Worm (Caenorhabditis elegans): ENCODE results near the gene T14F9.2.

Gene T14F9.2

DNA sequence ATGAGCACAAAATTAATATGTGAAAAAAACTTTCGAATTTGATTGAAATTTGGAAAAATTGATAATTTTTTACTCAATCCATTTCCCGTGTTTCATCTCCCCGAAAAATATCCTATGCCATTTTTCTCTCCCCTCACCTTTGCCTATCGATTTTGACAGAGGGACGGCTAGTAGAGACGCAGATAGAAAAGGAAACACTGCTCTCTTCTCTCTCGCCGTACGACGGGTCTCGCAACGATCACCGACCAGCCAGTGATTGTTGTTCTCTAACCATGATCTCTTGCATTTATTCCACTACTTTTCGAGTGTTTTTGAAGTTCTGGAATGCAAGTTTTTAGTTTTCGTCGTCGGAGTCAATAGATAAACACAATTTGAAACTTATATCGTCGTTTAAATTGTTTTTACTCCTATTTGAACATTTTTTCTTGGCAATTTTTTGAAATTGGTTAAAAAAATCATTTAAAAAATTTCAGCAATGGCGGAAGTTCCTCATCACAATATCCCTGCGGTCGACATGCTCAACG lies 3.4 kb downstream of the T14F9.2 start, which contains the start of gene vha-15 (continued):
- TF ChIP-seq dpff-1 (tag; optimal IDR thresholded peaks at IDR 0.05) (no peak), chd-7 (tag; optimal IDR thresholded peaks at IDR 0.05) (no peak), B0019.2 (GFP tag; conservative IDR thresholded peaks at IDR 0.05) (no peak), ceh-100 (GFP tag; IDR thresholded peaks at IDR 0.05) (no peak), ceh-91 (GFP tag; IDR thresholded peaks at IDR 0.05) (no peak), hlh-26 (GFP tag; conservative IDR thresholded peaks at IDR 0.05) (no peak), snpc-1.3 (tag; optimal IDR thresholded peaks at IDR 0.05; ENCODE audit: insufficient read depth) (no peak), dox-1 (GFP tag; IDR thresholded peaks at IDR 0.05) (no peak; the same call in 1 of the 2 replicates), cebp-2 (GFP tag; IDR thresholded peaks at IDR 0.05) (no peak), tbx-9 (tag; optimal IDR thresholded peaks at IDR 0.05; ENCODE audit: borderline replicate concordance) (no peak), egl-18 (GFP tag; IDR thresholded peaks at IDR 0.05) (no peak), ets-4 (GFP tag; optimal IDR thresholded peaks at IDR 0.05) (no peak), ccch-3 (GFP tag; optimal IDR thresholded peaks at IDR 0.05) (no peak), ztf-3 (GFP tag; optimal IDR thresholded peaks at IDR 0.05) (no peak), madf-6 (GFP tag; IDR thresholded peaks at IDR 0.05) (0 out of 2 replicates have a peak, but pooled peaks have one; percentile 14), tbp1 (GFP tag; optimal IDR thresholded peaks at IDR 0.05) (peak; percentile 7), ztf-6 (GFP tag; IDR thresholded peaks at IDR 0.05) (no peak), hmg-1.2 (GFP tag; IDR thresholded peaks at IDR 0.05) (peak; percentile 82), aptf-3 (GFP tag; IDR thresholded peaks at IDR 0.05) (no peak), fkh-3 (tag; optimal IDR thresholded peaks at IDR 0.05) (no peak), lin-54 (GFP tag; optimal IDR thresholded peaks at IDR 0.05) (no peak), mel-28 (tag; optimal IDR thresholded peaks at IDR 0.05; ENCODE audit: borderline replicate concordance) (no peak), somi-1 (GFP tag; optimal IDR thresholded peaks at IDR 0.05) (no peak), attf-5 (GFP tag; optimal IDR thresholded peaks at IDR 0.05) (peak; percentile 58), gei-17 (GFP tag; optimal IDR thresholded peaks at IDR 0.05) (no peak), rec-8 (tag; optimal IDR thresholded peaks at IDR 0.05) (no peak), Y53G8AR.9 (GFP tag; conservative IDR thresholded peaks at IDR 0.05) (no peak), lin-35 (GFP tag; optimal IDR thresholded peaks at IDR 0.05) (peak in 1 of 3 experiments; percentile 57), mxl-1 (tag; optimal IDR thresholded peaks at IDR 0.05) (no peak), nfyb-1 (GFP tag; IDR thresholded peaks at IDR 0.05) (no peak), him-1 (tag; optimal IDR thresholded peaks at IDR 0.05) (no peak), Y67H2A.10 (GFP tag; conservative IDR thresholded peaks at IDR 0.05) (no peak), egrh-3 (GFP tag; IDR thresholded peaks at IDR 0.05) (no peak), ZK185.1 (tag; optimal IDR thresholded peaks at IDR 0.05; ENCODE audit: poor library complexity, severe bottlenecking) (peak; percentile 26), ztf-22 (GFP tag; optimal IDR thresholded peaks at IDR 0.05) (no peak), ekl-4 (GFP tag; IDR thresholded peaks at IDR 0.05) (peak; percentile 47; the same call in 1 of the 2 replicates), lin-26 (GFP tag; IDR thresholded peaks at IDR 0.05) (no peak), rpc-1 (optimal IDR thresholded peaks at IDR 0.05) (no peak), rpc-1 (tag; optimal IDR thresholded peaks at IDR 0.05) (no peak), let-607 (tag; optimal IDR thresholded peaks at IDR 0.05) (no peak), mes-4 (tag; optimal IDR thresholded peaks at IDR 0.05) (no peak), athp-1 (tag; optimal IDR thresholded peaks at IDR 0.05) (no peak), F22D6.2 (tag; optimal IDR thresholded peaks at IDR 0.05) (no peak), nhr-90 (tag; optimal IDR thresholded peaks at IDR 0.05) (no peak), ceh-58 (GFP tag; IDR thresholded peaks at IDR 0.05) (no peak), ama-1 (optimal IDR thresholded peaks at IDR 0.05) (no peak), ama-1 (GFP tag; optimal IDR thresholded peaks at IDR 0.05) (no peak), C06A6.2 (GFP tag; conservative IDR thresholded peaks at IDR 0.05) (no peak), madf-3 (GFP tag; IDR thresholded peaks at IDR 0.05) (no peak), ztf-18 (tag; optimal IDR thresholded peaks at IDR 0.05) (no peak)

Data from whole organism, young adult.